Worm (Caenorhabditis elegans) whole organism, L4 larva: Measurements from ENCODE around the gene F57A10.2.

Experiments used
- dpl-1 ChIP-seq: fragments of 150-350 bp; optimal IDR thresholded peaks from 2 replicates; lab custom pipeline; 2014; ENCODE audit warnings: missing biosample characterization, missing genetic modification reagents, missing genetic modification characterization
- madf-9 ChIP-seq: fragments of 200-800 bp; sonication (Bioruptor generic); conservative IDR thresholded peaks from 2 replicates; pipeline ENCODE4 v1.3.6; 2022; ENCODE audit warnings: missing genetic modification reagents, missing genetic modification characterization, missing compliant biosample characterization
- mep-1 ChIP-seq: fragments of 150-350 bp; sonication (generic microtip); optimal IDR thresholded peaks from 3 replicates; lab custom pipeline; 2014; ENCODE audit warnings: missing biosample characterization, missing genetic modification characterization
- nhr-237 ChIP-seq: sonication (generic microtip); optimal IDR thresholded peaks from 2 replicates; lab custom pipeline; 2017; ENCODE audit warnings: missing biosample characterization, missing genetic modification characterization
- nhr-28 ChIP-seq: fragments of 150-350 bp; optimal IDR thresholded peaks from 2 replicates; lab custom pipeline; 2014; ENCODE audit warnings: missing biosample characterization, missing genetic modification characterization
- nhr-48 ChIP-seq: sonication (generic microtip); optimal IDR thresholded peaks from 2 replicates; lab custom pipeline; 2016; ENCODE audit warnings: mild to moderate bottlenecking, missing genetic modification characterization, missing compliant biosample characterization
- nhr-76 ChIP-seq: fragments of 150-350 bp; optimal IDR thresholded peaks from 2 replicates; lab custom pipeline; 2014; ENCODE audit warnings: missing biosample characterization, missing genetic modification characterization
- pha-4 ChIP-seq, 2 experiments: fragments of 150-350 bp in 1 of 2; fragments of 200-800 bp in 1 of 2; sonication (Bioruptor generic) in 1 of 2; IDR thresholded peaks in 1 of 2; optimal IDR thresholded peaks in 1 of 2; 2 replicates each; pipeline versions ENCODE4 v1.3.6 to Lab custom; 2014 to 2022; ENCODE audit warnings: missing genetic modification characterization in 2 of 2, missing genetic modification reagents in 2 of 2, missing biosample characterization in 1 of 2, missing compliant biosample characterization in 1 of 2
- spr-1 ChIP-seq: sonication (generic microtip); optimal IDR thresholded peaks from 2 replicates; lab custom pipeline; 2016; ENCODE audit warnings: mild to moderate bottlenecking, missing genetic modification characterization, missing compliant biosample characterization
- unc-62 ChIP-seq, 3 experiments: fragments of 150-350 bp in 1 of 3; sonication (generic microtip); optimal IDR thresholded peaks in 2 of 3; peaks in 1 of 3; 1 replicate in 1 of 3; 2 replicates in 2 of 3; lab custom pipeline; 2014 to 2017; ENCODE audit warnings: missing biosample characterization in 3 of 3, missing genetic modification characterization in 3 of 3, missing genetic modification reagents in 3 of 3, missing genotype in 1 of 3
- zfp-2 ChIP-seq: sonication (generic microtip); optimal IDR thresholded peaks from 2 replicates; lab custom pipeline; 2016; ENCODE audit warnings: mild to moderate bottlenecking, missing genetic modification characterization, missing compliant biosample characterization

DNA sequence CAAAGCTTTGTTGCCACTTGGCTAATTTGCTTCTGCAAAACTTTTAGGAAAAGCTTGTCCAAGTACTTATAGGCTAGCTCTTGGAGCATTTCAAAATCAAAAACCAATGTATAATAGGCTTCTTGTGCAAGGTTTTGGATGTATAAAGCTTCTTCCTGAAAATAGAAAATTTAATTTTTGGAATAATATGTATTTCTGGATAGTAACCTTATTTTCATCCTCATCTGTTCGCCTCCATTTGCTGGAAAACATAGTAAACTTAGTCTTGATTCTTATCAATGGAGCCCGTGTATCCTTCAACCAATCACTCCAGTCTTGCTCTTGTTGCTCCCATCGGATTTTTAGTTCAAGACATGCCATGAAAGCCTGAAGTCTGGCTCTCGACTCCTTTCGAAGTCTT, 49.7 kb upstream of the F57A10.2 start, which contains the start of gene Y6E2A.4:
- TF ChIP-seq nhr-76 (tag; lab: Kevin White, UChicago): no peak
- TF ChIP-seq spr-1 (tag; lab: Kevin White, UChicago): no peak
- no peak for TF ChIP-seq unc-62 (GFP tag; optimal IDR thresholded peaks at IDR 0.05 in 1 of 2; lab: Kevin White, UChicago)
- TF ChIP-seq unc-62 (tag; optimal IDR thresholded peaks at IDR 0.05; lab: Kevin White, UChicago): no peak
- TF ChIP-seq dpl-1 (GFP tag; lab: Kevin White, UChicago): no peak
- TF ChIP-seq pha-4 (GFP tag; IDR thresholded peaks at IDR 0.05; lab: Robert Waterston, UW): no peak
- TF ChIP-seq pha-4 (tag; optimal IDR thresholded peaks at IDR 0.05; lab: Kevin White, UChicago): no peak
- no peak for TF ChIP-seq nhr-28 (tag; lab: Kevin White, UChicago)
- no peak for TF ChIP-seq nhr-237 (tag; lab: Kevin White, UChicago)
- TF ChIP-seq madf-9 (GFP tag; lab: Robert Waterston, UW): no peak
- TF ChIP-seq mep-1: no peak
- no peak for TF ChIP-seq nhr-48 (tag; lab: Kevin White, UChicago)
- no peak for TF ChIP-seq zfp-2 (tag; lab: Kevin White, UChicago)
